Fruit fly (Drosophila melanogaster): Measurements from ENCODE around the gene pira.

pira gene

dm6 chrX:12734710-12735462, 28.5 kb downstream of the pira start (continued):
- TF ChIP-seq bsh (GFP tag; optimal IDR thresholded peaks at IDR 0.05) (peak; percentile 75 to 88), sima (GFP tag; optimal IDR thresholded peaks at IDR 0.05) (no peak), CG17612 (GFP tag; IDR thresholded peaks at IDR 0.05) (peak; percentile 27; the same call in 1 of the 2 replicates), CG9817 (tag; optimal IDR thresholded peaks at IDR 0.05) (peak; percentile 94), Tbp (GFP tag; optimal IDR thresholded peaks at IDR 0.05) (no peak), ranshi (GFP tag; IDR thresholded peaks at IDR 0.05) (peak; percentile 88), CG14965 (GFP tag; optimal IDR thresholded peaks at IDR 0.05; ENCODE audit: borderline replicate concordance) (no peak), Chrac-16 (GFP tag; optimal IDR thresholded peaks at IDR 0.05) (peak; percentile 86), CG6791 (GFP tag; IDR thresholded peaks at IDR 0.05; ENCODE audit: partially characterized antibody) (no peak; the same call in 2 of the 3 replicates), CG17385 (GFP tag; optimal IDR thresholded peaks at IDR 0.05) (peak; percentile 95), C15 (GFP tag; IDR thresholded peaks at IDR 0.05) (peak; percentile 21; the same call in 1 of the 3 replicates), Scr (GFP tag; IDR thresholded peaks at IDR 0.05; ENCODE audit: partially characterized antibody) (0 out of 2 replicates have a peak, but pooled peaks have one; percentile 22), scrt (GFP tag; optimal IDR thresholded peaks at IDR 0.05) (peak; percentile 84), CG8944 (GFP tag; optimal IDR thresholded peaks at IDR 0.05) (no peak), Bgb (GFP tag; IDR thresholded peaks at IDR 0.05; ENCODE audit: partially characterized antibody) (peak; percentile 56; the same call in 1 of the 2 replicates), CG10462 (GFP tag; optimal IDR thresholded peaks at IDR 0.05) (peak; percentile 61), ci (GFP tag; IDR thresholded peaks at IDR 0.05) (peak; percentile 78; the same call in 2 of the 3 replicates), rib (GFP tag; IDR thresholded peaks at IDR 0.05) (peak; percentile 84; the same call in 1 of the 2 replicates), jigr1 (GFP tag; IDR thresholded peaks at IDR 0.05) (peak; percentile 66; the same call in 2 of the 3 replicates), CG3838 (GFP tag; optimal IDR thresholded peaks at IDR 0.05) (no peak), CG11723 (GFP tag; optimal IDR thresholded peaks at IDR 0.05) (peak; percentile 60), stwl (tag; optimal IDR thresholded peaks at IDR 0.05) (no peak), sr (GFP tag; IDR thresholded peaks at IDR 0.05) (no peak; the same call in 2 of the 3 replicates), HmgZ (tag; optimal IDR thresholded peaks at IDR 0.05) (peak; percentile 80), Poxn (GFP tag; IDR thresholded peaks at IDR 0.05) (peak; percentile 74), gcm2 (GFP tag; optimal IDR thresholded peaks at IDR 0.05) (no peak), h (optimal IDR thresholded peaks at IDR 0.05) (no peak), CG15601 (tag; optimal IDR thresholded peaks at IDR 0.05) (peak; percentile 85), br (optimal IDR thresholded peaks at IDR 0.05) (no peak), toy (GFP tag; IDR thresholded peaks at IDR 0.05) (peak; percentile 55; the same call in 1 of the 2 replicates), CG6683 (GFP tag; optimal IDR thresholded peaks at IDR 0.05) (peak; percentile 77), CG18262 (tag; optimal IDR thresholded peaks at IDR 0.05) (peak; percentile 90), CG2129 (GFP tag; IDR thresholded peaks at IDR 0.05; ENCODE audit: partially characterized antibody) (no peak), CG18599 (GFP tag; optimal IDR thresholded peaks at IDR 0.05) (peak; percentile 94), CG1792 (GFP tag; optimal IDR thresholded peaks at IDR 0.05) (no peak), hbn (GFP tag; IDR thresholded peaks at IDR 0.05; ENCODE audit: partially characterized antibody) (no peak), MESR4 (GFP tag; optimal IDR thresholded peaks at IDR 0.05) (no peak), HHEX (GFP tag; optimal IDR thresholded peaks at IDR 0.05) (peak; percentile 88), CG4424 (GFP tag; optimal IDR thresholded peaks at IDR 0.05) (peak; percentile 79), gfzf (GFP tag; optimal IDR thresholded peaks at IDR 0.05) (no peak), H15 (GFP tag; IDR thresholded peaks at IDR 0.05) (peak; percentile 81), danr (GFP tag; IDR thresholded peaks at IDR 0.05) (peak; percentile 81), CG11398 (GFP tag; optimal IDR thresholded peaks at IDR 0.05) (no peak), Ssrp (tag; optimal IDR thresholded peaks at IDR 0.05) (peak; percentile 86), CG16863 (GFP tag; optimal IDR thresholded peaks at IDR 0.05) (no peak), CG13123 (GFP tag; optimal IDR thresholded peaks at IDR 0.05) (no peak), sisA (GFP tag; IDR thresholded peaks at IDR 0.05) (peak; percentile 90), slbo (GFP tag; IDR thresholded peaks at IDR 0.05) (peak; percentile 93), Hr3 (GFP tag; optimal IDR thresholded peaks at IDR 0.05) (peak; percentile 84)

All from whole organism, embryonic.